Worm (Caenorhabditis elegans) whole organism, L4/young adult: ENCODE measurements around the gene fbxb-106.

Source experiments
- W03F9.2 ChIP-seq: fragments of 150-350 bp; optimal IDR thresholded peaks from 2 replicates; lab custom pipeline; 2014; ENCODE audit warnings: missing biosample characterization, missing genetic modification characterization
- him-1 ChIP-seq: sonication (generic microtip); optimal IDR thresholded peaks from 2 replicates; lab custom pipeline; 2016; ENCODE audit warnings: missing genotype, missing genetic modification reagents, missing genetic modification characterization, missing compliant biosample characterization

DNA sequence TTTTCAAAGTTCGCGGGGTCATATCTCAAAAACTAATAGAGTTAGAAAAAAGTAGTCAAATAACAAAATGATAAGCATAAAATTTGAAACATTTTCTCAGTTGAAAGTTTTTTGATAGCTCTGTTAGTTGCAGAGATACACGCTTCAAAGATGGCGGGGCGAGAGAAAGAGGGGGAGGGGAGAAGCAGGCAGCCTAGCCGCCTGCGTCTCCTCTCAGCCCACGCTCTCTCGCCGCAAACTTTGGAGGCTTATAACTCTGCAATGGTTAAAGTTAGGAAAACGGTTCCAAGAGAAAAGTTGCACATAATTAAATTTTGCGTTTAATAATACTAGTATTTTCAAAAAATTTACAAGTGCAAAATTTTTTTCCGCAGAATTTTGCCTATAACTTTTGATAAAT lies 39.6 kb downstream of the fbxb-106 start:
- TF ChIP-seq him-1 (tag; lab: Kevin White, UChicago) (no peak), W03F9.2 (no peak)
